Fruit fly (Drosophila melanogaster): ENCODE data around the gene Vps60.

Gene Vps60

DNA sequence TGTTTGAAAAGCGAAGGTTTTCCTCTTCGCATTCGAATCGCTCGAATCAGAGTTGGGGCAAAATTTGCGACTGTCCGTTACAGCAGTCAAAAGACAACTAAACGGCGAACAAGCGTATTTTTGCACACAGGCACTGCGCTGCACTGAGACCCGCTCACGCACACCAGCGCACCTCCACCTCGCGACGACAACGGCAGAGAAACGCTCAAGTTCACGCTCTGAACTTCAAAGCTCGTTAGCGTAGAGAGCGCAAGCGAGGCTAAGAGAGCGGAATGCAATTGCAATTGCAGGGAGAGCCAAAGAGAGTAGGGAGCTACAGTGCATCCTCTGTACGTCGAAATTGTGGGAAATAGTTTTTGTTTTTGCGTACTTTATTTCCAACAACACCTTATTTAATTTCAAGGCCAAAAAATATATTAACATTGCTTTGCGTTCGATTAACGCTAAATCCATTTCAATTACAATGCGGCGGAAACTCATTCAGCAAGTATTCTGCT, 2.2 kb downstream of the Vps60 start, which contains the start of gene Eip74EF (continued):
- TF ChIP-seq Xrp1 (GFP tag; IDR thresholded peaks at IDR 0.05) = peak; percentile 35; the same call in 1 of the 2 replicates
- TF ChIP-seq CG4424 (GFP tag; optimal IDR thresholded peaks at IDR 0.05) = peak; percentile 5
- TF ChIP-seq yki (optimal IDR thresholded peaks at IDR 0.05) = peak; percentile 13
- TF ChIP-seq zfh1 (GFP tag; IDR thresholded peaks at IDR 0.05) = peak; percentile 43; the same call in 1 of the 3 replicates
- peak; percentile 24 for TF ChIP-seq corto (GFP tag; optimal IDR thresholded peaks at IDR 0.05)
- TF ChIP-seq her (GFP tag; optimal IDR thresholded peaks at IDR 0.05) = no peak
- TF ChIP-seq Dip2 (GFP tag; IDR thresholded peaks at IDR 0.05) = no peak
- TF ChIP-seq nom (GFP tag; optimal IDR thresholded peaks at IDR 0.05) = peak; percentile 77
- TF ChIP-seq Xbp1 (GFP tag; optimal IDR thresholded peaks at IDR 0.05) = no peak
- peak; percentile 21 for TF ChIP-seq CG1603 (tag; optimal IDR thresholded peaks at IDR 0.05)
- peak; percentile 4 for TF ChIP-seq phol (tag; optimal IDR thresholded peaks at IDR 0.05)
- TF ChIP-seq az2 (GFP tag; optimal IDR thresholded peaks at IDR 0.05) = peak; percentile 18
- TF ChIP-seq pan (optimal IDR thresholded peaks at IDR 0.05) = no peak
- peak in 1 of 2 experiments; percentile 14 for TF ChIP-seq pan (GFP tag; optimal IDR thresholded peaks at IDR 0.05 in 1 of 2, IDR thresholded peaks at IDR 0.05 in 1 of 2)
- 0 out of 2 replicates have a peak, but pooled peaks have one; percentile 26 for TF ChIP-seq CG4360 (GFP tag; IDR thresholded peaks at IDR 0.05)
- peak; percentile 21 for TF ChIP-seq unpg (GFP tag; optimal IDR thresholded peaks at IDR 0.05)
- 0 out of 4 replicates have a peak, but pooled peaks have one; percentile 19 for TF ChIP-seq Dll (GFP tag; IDR thresholded peaks at IDR 0.05; ENCODE audit: partially characterized antibody)
- TF ChIP-seq amos (GFP tag; IDR thresholded peaks at IDR 0.05; ENCODE audit: partially characterized antibody) = peak; percentile 7; the same call in 1 of the 2 replicates
- TF ChIP-seq CG13287 (GFP tag; IDR thresholded peaks at IDR 0.05; ENCODE audit: partially characterized antibody) = peak; percentile 26; the same call in 1 of the 2 replicates
- TF ChIP-seq Chrac-16 (GFP tag; optimal IDR thresholded peaks at IDR 0.05) = no peak
- peak; percentile 42 to 62 for TF ChIP-seq bsh (GFP tag; optimal IDR thresholded peaks at IDR 0.05)
- TF ChIP-seq CG1024 (GFP tag; IDR thresholded peaks at IDR 0.05) = 0 out of 2 replicates have a peak, but pooled peaks have one; percentile 2
- TF ChIP-seq row (GFP tag; IDR thresholded peaks at IDR 0.05) = peak; percentile 60
- TF ChIP-seq Adf1 (GFP tag; IDR thresholded peaks at IDR 0.05) = 0 out of 2 replicates have a peak, but pooled peaks have one; percentile 31
- peak; percentile 52 for TF ChIP-seq vvl (GFP tag; IDR thresholded peaks at IDR 0.05)

DNA sequence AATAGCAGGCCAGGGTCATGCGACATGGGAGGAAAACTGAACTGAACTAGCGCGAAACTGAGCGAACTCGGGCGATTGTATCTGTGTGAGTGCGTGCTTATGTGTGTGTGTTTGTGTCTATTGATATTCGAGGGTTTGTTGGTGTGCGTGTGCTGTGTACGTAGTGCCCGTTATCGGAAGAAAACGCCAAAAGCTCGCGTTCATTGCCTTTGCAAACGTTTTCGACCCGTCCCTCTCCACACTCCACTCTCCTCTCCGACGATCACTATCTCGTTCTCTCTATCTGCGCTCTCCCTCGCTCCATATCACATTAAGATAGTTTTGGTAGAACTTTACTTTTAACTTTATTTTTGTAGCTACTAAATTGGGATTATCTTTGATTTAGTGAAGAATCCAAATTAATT, 4.5 kb downstream of the Vps60 start:
- peak; percentile 75 for TF ChIP-seq mirr (GFP tag; optimal IDR thresholded peaks at IDR 0.05)
- TF ChIP-seq al (GFP tag; IDR thresholded peaks at IDR 0.05) = no peak
- no peak for TF ChIP-seq HLH4C (GFP tag; IDR thresholded peaks at IDR 0.05; ENCODE audit: partially characterized antibody)
- no peak for TF ChIP-seq ssp (GFP tag; IDR thresholded peaks at IDR 0.05)
- peak; percentile 68 for TF ChIP-seq cwo (GFP tag; optimal IDR thresholded peaks at IDR 0.05)
- no peak for TF ChIP-seq zfh1 (GFP tag; IDR thresholded peaks at IDR 0.05)
- peak; percentile 38 to 80 for TF ChIP-seq Trl (optimal IDR thresholded peaks at IDR 0.05)
- TF ChIP-seq Trl (GFP tag; optimal IDR thresholded peaks at IDR 0.05) = no peak
- TF ChIP-seq BtbVII (GFP tag; optimal IDR thresholded peaks at IDR 0.05) = peak; percentile 1
- TF ChIP-seq lola (GFP tag; optimal IDR thresholded peaks at IDR 0.05) = peak in 1 of 3 experiments; percentile 26
- peak; percentile 58 for TF ChIP-seq CG13296 (GFP tag; optimal IDR thresholded peaks at IDR 0.05)
- TF ChIP-seq abd-A (tag; optimal IDR thresholded peaks at IDR 0.05) = peak; percentile 26
- TF ChIP-seq Eip74EF (GFP tag; optimal IDR thresholded peaks at IDR 0.05) = peak in 1 of 2 experiments; percentile 81
- peak; percentile 37; the same call in 1 of the 2 replicates for TF ChIP-seq E2f1 (GFP tag; IDR thresholded peaks at IDR 0.05)
- TF ChIP-seq CG3163 (GFP tag; optimal IDR thresholded peaks at IDR 0.05) = peak; percentile 42
- peak; percentile 90 for TF ChIP-seq grn (GFP tag; optimal IDR thresholded peaks at IDR 0.05)
- TF ChIP-seq fu2 (GFP tag; optimal IDR thresholded peaks at IDR 0.05) = peak; percentile 3
- no peak for TF ChIP-seq CG43689 (GFP tag; IDR thresholded peaks at IDR 0.05)
- no peak for TF ChIP-seq CG9876 (GFP tag; optimal IDR thresholded peaks at IDR 0.05)
- peak; percentile 61; the same call in 1 of the 3 replicates for TF ChIP-seq CG6175 (GFP tag; IDR thresholded peaks at IDR 0.05)
- no peak for TF ChIP-seq slbo (GFP tag; IDR thresholded peaks at IDR 0.05)
- peak; percentile 72 for TF ChIP-seq CG12769 (tag; optimal IDR thresholded peaks at IDR 0.05)
- peak; percentile 63 for TF ChIP-seq CG10543 (GFP tag; optimal IDR thresholded peaks at IDR 0.05)
- peak; percentile 55; the same call in 1 of the 2 replicates for TF ChIP-seq sob (GFP tag; IDR thresholded peaks at IDR 0.05)
- peak; percentile 19 for TF ChIP-seq HHEX (GFP tag; optimal IDR thresholded peaks at IDR 0.05)
- TF ChIP-seq CG4328 (GFP tag; optimal IDR thresholded peaks at IDR 0.05) = no peak

All from whole organism, embryonic.